Fruit fly (Drosophila melanogaster) whole organism, embryonic: Measurements from ENCODE around the gene Fancd2.

Source experiments
- Adf1 ChIP-seq: fragments of 200-800 bp; sonication (Bioruptor generic); IDR thresholded peaks from 2 replicates; pipeline ENCODE4 v1.3.6; 2022; ENCODE audit warnings: missing biosample characterization, missing genetic modification characterization
- B-H2 ChIP-seq: fragments of 200-800 bp; sonication (Bioruptor generic); optimal IDR thresholded peaks from 2 replicates; lab custom pipeline; 2018; ENCODE audit warnings: missing biosample characterization, mild to moderate bottlenecking, missing genetic modification characterization
- CG10267 ChIP-seq: fragments of 200-800 bp; sonication (Bioruptor generic); optimal IDR thresholded peaks from 2 replicates; lab custom pipeline; 2018; ENCODE audit warnings: missing biosample characterization, mild to moderate bottlenecking, missing genetic modification characterization, moderate library complexity
- CG10543 ChIP-seq: fragments of 200-800 bp; sonication (Bioruptor generic); optimal IDR thresholded peaks from 3 replicates; lab custom pipeline; 2017; ENCODE audit warnings: missing biosample characterization, mild to moderate bottlenecking, missing genetic modification characterization, moderate library complexity
- CG12071 ChIP-seq: fragments of 200-800 bp; sonication (Bioruptor generic); optimal IDR thresholded peaks from 3 replicates; lab custom pipeline; 2018; ENCODE audit warnings: missing biosample characterization, mild to moderate bottlenecking, missing genetic modification characterization
- CG12659 ChIP-seq: fragments of 200-800 bp; sonication (Bioruptor generic); optimal IDR thresholded peaks from 3 replicates; lab custom pipeline; 2017; ENCODE audit warnings: mild to moderate bottlenecking, missing biosample characterization, missing genetic modification reagents, missing genetic modification characterization
- CG12769 ChIP-seq: fragments of 200-800 bp; sonication (Bioruptor generic); optimal IDR thresholded peaks from 2 replicates; lab custom pipeline; 2019; ENCODE audit warnings: missing biosample characterization, mild to moderate bottlenecking, missing genetic modification characterization, moderate library complexity
- CG13287 ChIP-seq: fragments of 200-800 bp; sonication (Bioruptor generic); IDR thresholded peaks from 2 replicates; pipeline ENCODE4 v1.3.6; 2022; ENCODE audit warnings: missing biosample characterization, missing genetic modification characterization; ENCODE audit not compliant: partially characterized antibody
- CG14965 ChIP-seq: fragments of 200-800 bp; sonication (Bioruptor generic); optimal IDR thresholded peaks from 2 replicates; lab custom pipeline; 2016; ENCODE audit warnings: missing biosample characterization, missing genetic modification characterization, borderline replicate concordance
- CG15269 ChIP-seq: fragments of 200-800 bp; sonication (Bioruptor generic); optimal IDR thresholded peaks from 2 replicates; lab custom pipeline; 2018; ENCODE audit warnings: missing biosample characterization, mild to moderate bottlenecking, missing genetic modification characterization, moderate library complexity
- CG15479 ChIP-seq: fragments of 200-800 bp; sonication (Bioruptor generic); optimal IDR thresholded peaks from 3 replicates; lab custom pipeline; 2019; ENCODE audit warnings: missing biosample characterization, mild to moderate bottlenecking, missing genetic modification characterization, moderate library complexity
- CG1603 ChIP-seq: fragments of 200-800 bp; sonication (Bioruptor generic); optimal IDR thresholded peaks from 2 replicates; lab custom pipeline; 2019; ENCODE audit warnings: missing biosample characterization, mild to moderate bottlenecking, missing genetic modification characterization, moderate library complexity
- CG17361 ChIP-seq: fragments of 200-800 bp; sonication (Bioruptor generic); IDR thresholded peaks from 3 replicates; pipeline ENCODE4 v1.3.6; 2022; ENCODE audit warnings: missing biosample characterization, missing genetic modification characterization
- CG18262 ChIP-seq: fragments of 200-800 bp; optimal IDR thresholded peaks from 3 replicates; lab custom pipeline; 2019; ENCODE audit warnings: missing biosample characterization, mild to moderate bottlenecking, missing genetic modification characterization, moderate library complexity
- CG2712 ChIP-seq: fragments of 200-800 bp; optimal IDR thresholded peaks from 3 replicates; lab custom pipeline; 2019; ENCODE audit warnings: missing biosample characterization, mild to moderate bottlenecking, missing genetic modification characterization, moderate library complexity
- CG34422 ChIP-seq: fragments of 200-800 bp; sonication (Bioruptor generic); IDR thresholded peaks from 3 replicates; pipeline ENCODE4 v1.3.6; 2022; ENCODE audit warnings: missing biosample characterization, missing genetic modification characterization
- CG3995 ChIP-seq: fragments of 200-800 bp; sonication (Bioruptor generic); optimal IDR thresholded peaks from 3 replicates; lab custom pipeline; 2016; ENCODE audit warnings: missing biosample characterization, missing genetic modification characterization
- CG5180 ChIP-seq: fragments of 200-800 bp; sonication (Bioruptor generic); optimal IDR thresholded peaks from 3 replicates; lab custom pipeline; 2017; ENCODE audit warnings: missing biosample characterization, missing genetic modification characterization, mild to moderate bottlenecking, moderate library complexity, missing genetic modification reagents
- CG8388 ChIP-seq: fragments of 200-800 bp; sonication (Bioruptor generic); optimal IDR thresholded peaks from 2 replicates; lab custom pipeline; 2019; ENCODE audit warnings: missing biosample characterization, mild to moderate bottlenecking, missing genetic modification characterization, moderate library complexity
- Drgx ChIP-seq: fragments of 200-800 bp; sonication (Bioruptor generic); IDR thresholded peaks from 2 replicates; pipeline ENCODE4 v1.3.6; 2022; ENCODE audit warnings: missing biosample characterization, missing genetic modification characterization
- E2f2 ChIP-seq: fragments of 200-800 bp; sonication (Bioruptor generic); IDR thresholded peaks from 2 replicates; pipeline ENCODE4 v1.3.6; 2022; ENCODE audit warnings: missing biosample characterization, missing genetic modification characterization
- Gsc ChIP-seq: fragments of 200-800 bp; sonication (Bioruptor generic); IDR thresholded peaks from 2 replicates; pipeline ENCODE4 v1.3.6; 2022; ENCODE audit warnings: missing biosample characterization, missing genetic modification characterization
- H2.0 ChIP-seq: fragments of 200-800 bp; sonication (Bioruptor generic); IDR thresholded peaks from 2 replicates; pipeline ENCODE4 v1.3.6; 2022; ENCODE audit warnings: missing biosample characterization, missing genetic modification characterization
- HLH4C ChIP-seq: fragments of 200-800 bp; sonication (Bioruptor generic); IDR thresholded peaks from 3 replicates; pipeline ENCODE4 v1.3.6; 2022; ENCODE audit warnings: missing biosample characterization, missing genetic modification characterization; ENCODE audit not compliant: partially characterized antibody
- HmgZ ChIP-seq: fragments of 200-800 bp; sonication (Bioruptor generic); optimal IDR thresholded peaks from 2 replicates; lab custom pipeline; 2018; ENCODE audit warnings: missing biosample characterization, mild to moderate bottlenecking, missing genetic modification characterization
- Hr78 ChIP-seq, 2 experiments: fragments of 200-800 bp in 1 of 2; fragments of >200 bp in 1 of 2; sonication (Bioruptor generic) in 1 of 2; optimal IDR thresholded peaks; 2 replicates each; lab custom pipeline; 2017 to 2019; ENCODE audit warnings: missing biosample characterization in 2 of 2, missing genetic modification characterization in 2 of 2, mild to moderate bottlenecking in 1 of 2, moderate library complexity in 1 of 2
- MBD-R2 ChIP-seq: fragments of 200-800 bp; sonication (Bioruptor generic); IDR thresholded peaks from 2 replicates; pipeline ENCODE4 v1.3.6; 2022; ENCODE audit warnings: missing biosample characterization, missing genetic modification characterization
- MESR4 ChIP-seq: fragments of 200-800 bp; sonication (Bioruptor generic); optimal IDR thresholded peaks from 2 replicates; lab custom pipeline; 2018; ENCODE audit warnings: missing biosample characterization, mild to moderate bottlenecking, missing genetic modification characterization, moderate library complexity
- Nf-YC ChIP-seq: fragments of 200-800 bp; optimal IDR thresholded peaks from 3 replicates; lab custom pipeline; 2019; ENCODE audit warnings: missing biosample characterization, mild to moderate bottlenecking, missing genetic modification characterization, moderate library complexity
- PHDP ChIP-seq: fragments of 200-800 bp; sonication (Bioruptor generic); optimal IDR thresholded peaks from 3 replicates; lab custom pipeline; 2018; ENCODE audit warnings: missing biosample characterization, mild to moderate bottlenecking, missing genetic modification characterization, moderate library complexity
- Tbp ChIP-seq: fragments of >200 bp; optimal IDR thresholded peaks from 2 replicates; lab custom pipeline; 2018; ENCODE audit warnings: missing biosample characterization, missing genetic modification characterization
- chinmo ChIP-seq: fragments of 200-800 bp; sonication (Bioruptor generic); IDR thresholded peaks from 4 replicates; pipeline ENCODE4 v1.3.6; 2022; ENCODE audit warnings: missing biosample characterization, missing genetic modification characterization; ENCODE audit not compliant: partially characterized antibody
- crol ChIP-seq: fragments of 200-800 bp; sonication (Bioruptor generic); IDR thresholded peaks from 2 replicates; pipeline ENCODE4 v1.3.6; 2022; ENCODE audit warnings: missing biosample characterization, missing genetic modification characterization
- gem ChIP-seq: fragments of 200-800 bp; sonication (Bioruptor generic); optimal IDR thresholded peaks from 2 replicates; lab custom pipeline; 2019; ENCODE audit warnings: missing biosample characterization, mild to moderate bottlenecking, missing genetic modification characterization, moderate library complexity
- grau ChIP-seq: fragments of 200-800 bp; optimal IDR thresholded peaks from 3 replicates; lab custom pipeline; 2019; ENCODE audit warnings: missing biosample characterization, mild to moderate bottlenecking, missing genetic modification characterization, moderate library complexity
- grn ChIP-seq: fragments of 200-800 bp; sonication (Bioruptor generic); optimal IDR thresholded peaks from 3 replicates; lab custom pipeline; 2017; ENCODE audit warnings: missing biosample characterization, missing genetic modification characterization
- insv ChIP-seq, 2 experiments: fragments of 200-800 bp; sonication (Bioruptor generic); optimal IDR thresholded peaks; 3 replicates each; lab custom pipeline; 2016 to 2018; ENCODE audit warnings: missing biosample characterization in 2 of 2, missing genetic modification characterization in 2 of 2
- knrl ChIP-seq: fragments of 200-800 bp; sonication (Bioruptor generic); IDR thresholded peaks from 3 replicates; pipeline ENCODE4 v1.3.6; 2022; ENCODE audit warnings: missing biosample characterization, missing genetic modification characterization; ENCODE audit not compliant: partially characterized antibody
- lab ChIP-seq: fragments of 200-800 bp; sonication (Bioruptor generic); optimal IDR thresholded peaks from 3 replicates; lab custom pipeline; 2017; ENCODE audit warnings: missing biosample characterization, missing genetic modification characterization, mild to moderate bottlenecking, moderate library complexity, missing genetic modification reagents
- pita ChIP-seq: fragments of 200-800 bp; sonication (Bioruptor generic); optimal IDR thresholded peaks from 2 replicates; lab custom pipeline; 2017; ENCODE audit warnings: missing biosample characterization, mild to moderate bottlenecking, missing genetic modification characterization
- pros ChIP-seq: fragments of 200-800 bp; sonication (Bioruptor generic); optimal IDR thresholded peaks from 3 replicates; lab custom pipeline; 2019; ENCODE audit warnings: missing biosample characterization, mild to moderate bottlenecking, missing genetic modification characterization, moderate library complexity
- row ChIP-seq: fragments of 200-800 bp; sonication (Bioruptor generic); IDR thresholded peaks from 3 replicates; pipeline ENCODE4 v1.3.6; 2022; ENCODE audit warnings: missing biosample characterization, missing genetic modification characterization
- scrt ChIP-seq: fragments of 200-800 bp; sonication (Bioruptor generic); optimal IDR thresholded peaks from 2 replicates; lab custom pipeline; 2018; ENCODE audit warnings: missing biosample characterization, mild to moderate bottlenecking, missing genetic modification characterization, moderate library complexity
- slou ChIP-seq: fragments of 200-800 bp; sonication (Bioruptor generic); optimal IDR thresholded peaks from 3 replicates; lab custom pipeline; 2016; ENCODE audit warnings: missing biosample characterization, missing genetic modification characterization
- stc ChIP-seq: fragments of 200-800 bp; sonication (Bioruptor generic); IDR thresholded peaks from 2 replicates; pipeline ENCODE4 v1.3.6; 2022; ENCODE audit warnings: missing biosample characterization, missing genetic modification characterization
- zfh2 ChIP-seq: fragments of 200-800 bp; sonication (Bioruptor generic); optimal IDR thresholded peaks from 2 replicates; lab custom pipeline; 2016; ENCODE audit warnings: missing biosample characterization, missing genetic modification characterization

Gene Fancd2

DNA sequence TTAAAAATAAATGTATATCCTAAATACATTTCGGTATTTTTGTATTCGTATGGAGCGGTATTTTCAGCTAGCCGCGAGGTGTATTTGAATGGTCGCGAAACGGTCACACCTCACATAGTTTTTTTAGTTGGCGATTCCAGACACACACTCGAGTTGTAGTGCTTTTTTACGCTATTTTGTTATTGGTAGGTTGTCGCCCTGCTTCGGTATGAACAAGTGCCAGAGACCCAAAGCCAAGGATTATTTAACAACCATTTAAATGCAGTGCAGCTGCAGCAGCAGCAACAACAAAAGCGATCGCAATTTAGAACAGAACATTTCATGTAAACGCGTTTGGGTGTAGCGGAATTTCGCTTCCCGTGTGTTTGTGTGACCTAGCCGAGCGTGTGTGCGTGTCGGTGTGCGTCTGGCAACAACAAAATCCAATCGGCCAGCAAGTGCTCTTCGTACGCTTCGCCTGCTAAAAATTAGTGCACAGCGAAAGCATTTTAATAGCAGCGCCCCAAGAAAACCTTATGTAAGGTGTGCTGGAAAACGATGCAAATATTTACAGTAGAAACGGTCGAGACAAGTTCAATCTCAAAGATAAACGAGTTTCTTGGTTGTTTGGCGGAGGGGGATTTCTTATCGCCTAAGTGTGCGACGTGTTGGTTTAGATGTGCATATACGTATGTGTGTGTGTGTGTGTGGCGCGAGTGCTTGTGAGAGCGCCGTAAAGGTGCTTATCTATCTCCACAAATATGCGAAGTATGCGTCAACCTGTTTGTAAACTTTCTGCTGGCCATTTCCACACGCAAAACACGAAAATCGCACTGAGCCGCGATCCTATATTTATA lies 16.9 kb upstream of the Fancd2 start, which contains the start of gene Synd (continued):
- TF ChIP-seq CG10267 (tag; lab: Kevin White, UChicago) (peak; percentile 32), CG1603 (tag; lab: Kevin White, UChicago) (peak; percentile 53), lab (peak; percentile 49), Adf1 (GFP tag; lab: Robert Waterston, UW) (peak; percentile 8; the same call in 1 of the 2 replicates), pros (GFP tag; lab: Kevin White, UChicago) (peak; percentile 90), CG15479 (GFP tag; lab: Kevin White, UChicago) (peak; percentile 26), CG13287 (GFP tag; lab: Robert Waterston, UW) (peak; percentile 45), PHDP (tag; lab: Kevin White, UChicago) (peak; percentile 13), CG17361 (GFP tag; lab: Robert Waterston, UW) (0 out of 3 replicates have a peak, but pooled peaks have one; percentile 26), CG12071 (GFP tag; lab: Kevin White, UChicago) (peak; percentile 18), Drgx (GFP tag; lab: Robert Waterston, UW) (0 out of 2 replicates have a peak, but pooled peaks have one; percentile 16), stc (peak; percentile 14; the same call in 1 of the 2 replicates), knrl (GFP tag; lab: Robert Waterston, UW) (peak; percentile 31; the same call in 1 of the 3 replicates), CG15269 (tag; lab: Kevin White, UChicago) (peak; percentile 2), CG8388 (GFP tag; lab: Kevin White, UChicago) (peak; percentile 4), CG18262 (tag; lab: Kevin White, UChicago) (peak; percentile 10), zfh2 (peak; percentile 10), CG34422 (peak; percentile 58; the same call in 1 of the 3 replicates), grau (tag; lab: Kevin White, UChicago) (peak; percentile 17), CG12769 (tag; lab: Kevin White, UChicago) (peak; percentile 54), CG10543 (GFP tag; lab: Kevin White, UChicago) (peak; percentile 68), Nf-YC (peak; percentile 41), H2.0 (no peak), CG2712 (tag; lab: Kevin White, UChicago) (peak; percentile 11), MESR4 (GFP tag; lab: Kevin White, UChicago) (peak; percentile 92), slou (GFP tag; lab: Kevin White, UChicago) (no peak), pita (GFP tag; lab: Kevin White, UChicago) (no peak), Tbp (GFP tag; lab: Kevin White, UChicago) (peak; percentile 19), HmgZ (tag; lab: Kevin White, UChicago) (peak; percentile 28), B-H2 (peak; percentile 2), scrt (GFP tag; lab: Kevin White, UChicago) (peak; percentile 9), MBD-R2 (peak; percentile 33; the same call in 1 of the 2 replicates), Gsc (GFP tag; lab: Robert Waterston, UW) (no peak), Hr78 (GFP tag; optimal IDR thresholded peaks at IDR 0.05; lab: Kevin White, UChicago) (peak in 1 of 2 experiments; percentile 85), grn (GFP tag; lab: Kevin White, UChicago) (peak; percentile 28), insv (GFP tag; optimal IDR thresholded peaks at IDR 0.05; lab: Kevin White, UChicago) (peak in 1 of 2 experiments; percentile 28), row (peak; percentile 46; the same call in 2 of the 3 replicates), CG3995 (GFP tag; lab: Kevin White, UChicago) (peak; percentile 23), CG12659 (GFP tag; lab: Kevin White, UChicago) (peak; percentile 44), gem (peak; percentile 5), HLH4C (no peak), crol (0 out of 2 replicates have a peak, but pooled peaks have one; percentile 26), E2f2 (0 out of 2 replicates have a peak, but pooled peaks have one; percentile 9), chinmo (GFP tag; lab: Robert Waterston, UW) (0 out of 4 replicates have a peak, but pooled peaks have one; percentile 38), CG5180 (GFP tag; lab: Kevin White, UChicago) (peak; percentile 34), CG14965 (GFP tag; lab: Kevin White, UChicago) (no peak)
